Fruit fly (Drosophila melanogaster): ENCODE data around the gene Nedd4.
A peak's percentile ranks its signal among the peaks of the same experiment; 100 is the strongest.

Nedd4 gene

dm6 chr3L:17576093-17576885, 46.4 kb downstream of the Nedd4 start (continued):
- TF ChIP-seq Trl (optimal IDR thresholded peaks at IDR 0.05), result peak; percentile 69 to 75
- no peak for TF ChIP-seq Trl (GFP tag; optimal IDR thresholded peaks at IDR 0.05)
- TF ChIP-seq YL-1 (GFP tag; optimal IDR thresholded peaks at IDR 0.05), result no peak
- no peak for TF ChIP-seq CG4424 (GFP tag; optimal IDR thresholded peaks at IDR 0.05)
- TF ChIP-seq nau (GFP tag; optimal IDR thresholded peaks at IDR 0.05), result no peak
- TF ChIP-seq CG7357 (GFP tag; IDR thresholded peaks at IDR 0.05), result no peak
- no peak for TF ChIP-seq caup (GFP tag; optimal IDR thresholded peaks at IDR 0.05; ENCODE audit: severe bottlenecking)
- TF ChIP-seq bowl (GFP tag; IDR thresholded peaks at IDR 0.05), result no peak
- TF ChIP-seq Rx (GFP tag; IDR thresholded peaks at IDR 0.05), result no peak
- peak; percentile 71 for TF ChIP-seq ftz-f1 (GFP tag; optimal IDR thresholded peaks at IDR 0.05)
- no peak for TF ChIP-seq mld (GFP tag; IDR thresholded peaks at IDR 0.05; ENCODE audit: partially characterized antibody)
- 0 out of 2 replicates have a peak, but pooled peaks have one; percentile 15 for TF ChIP-seq H2.0 (GFP tag; IDR thresholded peaks at IDR 0.05)
- peak; percentile 32; the same call in 1 of the 3 replicates for TF ChIP-seq CG34422 (GFP tag; IDR thresholded peaks at IDR 0.05)
- TF ChIP-seq hkb (optimal IDR thresholded peaks at IDR 0.05), result no peak
- TF ChIP-seq hkb (GFP tag; IDR thresholded peaks at IDR 0.05), result peak; percentile 15; the same call in 1 of the 2 replicates
- TF ChIP-seq Poxn (GFP tag; IDR thresholded peaks at IDR 0.05), result no peak
- TF ChIP-seq grn (GFP tag; optimal IDR thresholded peaks at IDR 0.05), result no peak
- TF ChIP-seq crol (GFP tag; IDR thresholded peaks at IDR 0.05), result peak; percentile 64; the same call in 1 of the 2 replicates
- TF ChIP-seq vfl (GFP tag; optimal IDR thresholded peaks at IDR 0.05), result no peak
- no peak for TF ChIP-seq Hr3 (GFP tag; optimal IDR thresholded peaks at IDR 0.05)
- TF ChIP-seq Blimp-1 (GFP tag; optimal IDR thresholded peaks at IDR 0.05), result peak; percentile 19
- TF ChIP-seq chinmo (GFP tag; IDR thresholded peaks at IDR 0.05; ENCODE audit: partially characterized antibody), result peak; percentile 97
- no peak for TF ChIP-seq yki (optimal IDR thresholded peaks at IDR 0.05)
- TF ChIP-seq CG10431 (GFP tag; optimal IDR thresholded peaks at IDR 0.05), result no peak
- TF ChIP-seq knrl (GFP tag; IDR thresholded peaks at IDR 0.05; ENCODE audit: partially characterized antibody), result no peak
- no peak for TF ChIP-seq Optix (GFP tag; IDR thresholded peaks at IDR 0.05)
- no peak for TF ChIP-seq Spps (tag; optimal IDR thresholded peaks at IDR 0.05)
- no peak for TF ChIP-seq Nf-YA (GFP tag; IDR thresholded peaks at IDR 0.05)
- TF ChIP-seq run (tag; optimal IDR thresholded peaks at IDR 0.05), result no peak
- no peak for TF ChIP-seq CG30020 (tag; optimal IDR thresholded peaks at IDR 0.05)
- no peak for TF ChIP-seq cwo (GFP tag; optimal IDR thresholded peaks at IDR 0.05)
- TF ChIP-seq NFAT (GFP tag; IDR thresholded peaks at IDR 0.05), result no peak
- no peak for TF ChIP-seq CG1602 (GFP tag; optimal IDR thresholded peaks at IDR 0.05)
- TF ChIP-seq amos (GFP tag; IDR thresholded peaks at IDR 0.05; ENCODE audit: partially characterized antibody), result no peak
- no peak for TF ChIP-seq ase (GFP tag; IDR thresholded peaks at IDR 0.05)
- no peak for TF ChIP-seq CG30431 (GFP tag; optimal IDR thresholded peaks at IDR 0.05)
- no peak for TF ChIP-seq CG31441 (GFP tag; IDR thresholded peaks at IDR 0.05)
- TF ChIP-seq ind (GFP tag; optimal IDR thresholded peaks at IDR 0.05), result no peak
- no peak for TF ChIP-seq dati (GFP tag; IDR thresholded peaks at IDR 0.05)
- TF ChIP-seq CG9609 (GFP tag; optimal IDR thresholded peaks at IDR 0.05), result no peak
- no peak for TF ChIP-seq ro (GFP tag; IDR thresholded peaks at IDR 0.05)
- TF ChIP-seq fd102C (GFP tag; optimal IDR thresholded peaks at IDR 0.05), result no peak
- no peak for TF ChIP-seq gcm (GFP tag; optimal IDR thresholded peaks at IDR 0.05)
- TF ChIP-seq her (GFP tag; optimal IDR thresholded peaks at IDR 0.05), result peak; percentile 18
- no peak for TF ChIP-seq Fer1 (GFP tag; optimal IDR thresholded peaks at IDR 0.05)
